Fruit fly (Drosophila melanogaster): ENCODE measurements around the gene CG9331.

dm6 chr2L:20829309-20829708, 6.7 kb downstream of the CG9331 start, which contains the start of gene CG31673:
- TF ChIP-seq CG8478 (optimal IDR thresholded peaks at IDR 0.05) (no peak), CTCF (optimal IDR thresholded peaks at IDR 0.05) (no peak)

Data from S2 (cell line).